Fruit fly (Drosophila melanogaster) whole organism, prepupa: Measurements from ENCODE around the gene NimC1.
A peak's percentile ranks its signal among the peaks of the same experiment; 100 is the strongest.

Source experiments
- CG15336 ChIP-seq: fragments of 200-800 bp; sonication (Bioruptor generic); IDR thresholded peaks from 2 replicates; pipeline ENCODE4 v1.3.6; 2022; ENCODE audit warnings: missing biosample characterization, missing genetic modification characterization
- CG1621 ChIP-seq: fragments of 200-800 bp; sonication (Bioruptor generic); optimal IDR thresholded peaks from 3 replicates; lab custom pipeline; 2018; ENCODE audit warnings: missing biosample characterization, mild to moderate bottlenecking, missing genetic modification characterization
- CG32006 ChIP-seq: fragments of 200-800 bp; sonication (Bioruptor generic); optimal IDR thresholded peaks from 3 replicates; lab custom pipeline; 2017; ENCODE audit warnings: missing biosample characterization, mild to moderate bottlenecking, missing genetic modification characterization
- CG6792 ChIP-seq: fragments of 200-800 bp; sonication (Bioruptor generic); optimal IDR thresholded peaks from 3 replicates; lab custom pipeline; 2016; ENCODE audit warnings: missing biosample characterization, missing genetic modification characterization
- Eip93F ChIP-seq: fragments of 200-800 bp; sonication (Bioruptor generic); optimal IDR thresholded peaks from 2 replicates; lab custom pipeline; 2016; ENCODE audit warnings: missing biosample characterization, mild to moderate bottlenecking, missing genetic modification characterization
- Met ChIP-seq: fragments of 200-800 bp; sonication (Bioruptor generic); optimal IDR thresholded peaks from 3 replicates; lab custom pipeline; 2016; ENCODE audit warnings: missing biosample characterization, missing genetic modification characterization
- Sox102F ChIP-seq: fragments of 200-800 bp; sonication (Bioruptor generic); optimal IDR thresholded peaks from 2 replicates; lab custom pipeline; 2016; ENCODE audit warnings: missing biosample characterization, mild to moderate bottlenecking, missing genetic modification characterization
- esn ChIP-seq: fragments of 200-800 bp; sonication (Bioruptor generic); optimal IDR thresholded peaks from 2 replicates; lab custom pipeline; 2016; ENCODE audit warnings: missing biosample characterization, mild to moderate bottlenecking, missing genetic modification characterization, moderate library complexity
- salr ChIP-seq, 2 experiments: fragments of 200-800 bp; sonication (Bioruptor generic); optimal IDR thresholded peaks; 3 replicates each; lab custom pipeline; 2016 to 2018; ENCODE audit warnings: missing biosample characterization in 2 of 2, missing genetic modification characterization in 2 of 2, mild to moderate bottlenecking in 1 of 2

DNA sequence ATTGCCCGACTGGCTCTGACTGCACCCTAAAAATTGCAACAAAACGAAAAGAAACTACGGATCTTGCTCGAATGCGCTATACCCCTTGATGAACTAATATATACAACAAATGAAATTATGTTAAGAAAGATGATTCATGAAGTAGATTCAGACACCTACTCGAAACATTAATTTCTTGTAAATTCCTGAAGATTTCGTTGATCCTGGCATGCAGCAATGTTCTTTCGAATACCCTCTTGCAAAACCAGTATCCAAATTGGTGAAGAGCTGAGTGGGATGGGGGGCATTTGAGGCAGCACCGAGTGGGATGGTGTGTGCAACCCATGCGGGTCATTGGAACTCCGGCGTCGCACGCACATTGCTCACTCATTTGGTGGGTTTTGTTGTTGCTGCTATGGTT is 20.8 kb downstream of the NimC1 start:
- peak; percentile 99 for TF ChIP-seq esn
- peak; percentile 95 for TF ChIP-seq CG32006 (GFP tag; lab: Kevin White, UChicago)
- TF ChIP-seq CG15336 (GFP tag; lab: Robert Waterston, UW) = peak; percentile 97
- TF ChIP-seq Eip93F = peak; percentile 94
- peak; percentile 92 for TF ChIP-seq CG1621 (tag; lab: Kevin White, UChicago)
- TF ChIP-seq CG6792 (GFP tag; lab: Kevin White, UChicago) = peak; percentile 96
- peak; percentile 98 for TF ChIP-seq Sox102F (GFP tag; lab: Kevin White, UChicago)
- TF ChIP-seq salr (GFP tag; optimal IDR thresholded peaks at IDR 0.05; lab: Kevin White, UChicago) = peak; percentile 88 to 92
- TF ChIP-seq Met = peak; percentile 98
